Worm (Caenorhabditis elegans) whole organism, L4 larva: ENCODE data around the gene R05A10.3.

Experiments used
- T20F7.1 ChIP-seq: fragments of 200-800 bp; sonication (Bioruptor generic); optimal IDR thresholded peaks from 2 replicates; lab custom pipeline; 2018; ENCODE audit warnings: mild to moderate bottlenecking, missing genetic modification characterization, missing compliant biosample characterization
- ceh-82 ChIP-seq: sonication (generic microtip); optimal IDR thresholded peaks from 2 replicates; lab custom pipeline; 2017; ENCODE audit warnings: missing biosample characterization, missing genetic modification characterization
- egl-43 ChIP-seq: fragments of 200-800 bp; sonication (Bioruptor generic); IDR thresholded peaks from 2 replicates; pipeline ENCODE4 v1.3.6; 2022; ENCODE audit warnings: missing genetic modification reagents, missing genetic modification characterization, missing compliant biosample characterization
- nhr-42 ChIP-seq: fragments of 200-800 bp; sonication (Bioruptor generic); IDR thresholded peaks from 2 replicates; pipeline ENCODE4 v1.3.6; 2022; ENCODE audit warnings: missing genetic modification characterization, missing compliant biosample characterization

- TF ChIP-seq ceh-82 (tag; lab: Kevin White, UChicago) (no peak), T20F7.1 (GFP tag; lab: Kevin White, UChicago) (no peak), nhr-42 (GFP tag; lab: Robert Waterston, UW) (no peak), egl-43 (GFP tag; lab: Robert Waterston, UW) (no peak)
Observed at ce11 chrIV:14177058-14177457, 785 bp upstream of the R05A10.3 start, which contains the start of gene R05A10.2.
